Fruit fly (Drosophila melanogaster) whole organism, embryonic: Measurements from ENCODE around the gene CG14442.
A peak's percentile ranks its signal among the peaks of the same experiment; 100 is the strongest.

Experiments
- Bteb2 ChIP-seq: fragments of 200-800 bp; sonication (Bioruptor generic); optimal IDR thresholded peaks from 2 replicates; lab custom pipeline; 2016; ENCODE audit warnings: missing biosample characterization, missing genetic modification characterization
- CG1024 ChIP-seq: fragments of 200-800 bp; sonication (Bioruptor generic); IDR thresholded peaks from 2 replicates; pipeline ENCODE4 v1.3.6; 2022; ENCODE audit warnings: missing biosample characterization, missing genetic modification characterization
- CG10274 ChIP-seq: fragments of 200-800 bp; sonication (Bioruptor generic); optimal IDR thresholded peaks from 3 replicates; lab custom pipeline; 2017; ENCODE audit warnings: missing biosample characterization, mild to moderate bottlenecking, missing genetic modification characterization
- CG10366 ChIP-seq: fragments of 200-800 bp; sonication (Bioruptor generic); IDR thresholded peaks from 2 replicates; pipeline ENCODE4 v1.3.6; 2022; ENCODE audit warnings: missing biosample characterization, missing genetic modification characterization
- CG11504 ChIP-seq: fragments of 200-800 bp; sonication (Bioruptor generic); optimal IDR thresholded peaks from 3 replicates; lab custom pipeline; 2019; ENCODE audit warnings: missing biosample characterization, mild to moderate bottlenecking, missing genetic modification characterization, moderate library complexity
- CG12104 ChIP-seq: fragments of 200-800 bp; sonication (Bioruptor generic); optimal IDR thresholded peaks from 3 replicates; lab custom pipeline; 2016; ENCODE audit warnings: missing biosample characterization, missing genetic modification characterization
- CG12299 ChIP-seq: fragments of 200-800 bp; sonication (Bioruptor generic); optimal IDR thresholded peaks from 2 replicates; lab custom pipeline; 2018; ENCODE audit warnings: missing biosample characterization, mild to moderate bottlenecking, missing genetic modification characterization
- CG12659 ChIP-seq: fragments of 200-800 bp; sonication (Bioruptor generic); optimal IDR thresholded peaks from 3 replicates; lab custom pipeline; 2017; ENCODE audit warnings: mild to moderate bottlenecking, missing biosample characterization, missing genetic modification reagents, missing genetic modification characterization
- CG14014 ChIP-seq: fragments of 200-800 bp; sonication (Bioruptor generic); IDR thresholded peaks from 2 replicates; pipeline ENCODE4 v1.3.6; 2022; ENCODE audit warnings: missing biosample characterization, missing genetic modification characterization
- CG14710 ChIP-seq: fragments of 200-800 bp; sonication (Bioruptor generic); optimal IDR thresholded peaks from 3 replicates; lab custom pipeline; 2019; ENCODE audit warnings: missing biosample characterization, mild to moderate bottlenecking, missing genetic modification characterization, moderate library complexity
- CG14965 ChIP-seq: fragments of 200-800 bp; sonication (Bioruptor generic); optimal IDR thresholded peaks from 2 replicates; lab custom pipeline; 2016; ENCODE audit warnings: missing biosample characterization, missing genetic modification characterization, borderline replicate concordance
- CG1603 ChIP-seq: fragments of 200-800 bp; sonication (Bioruptor generic); optimal IDR thresholded peaks from 2 replicates; lab custom pipeline; 2019; ENCODE audit warnings: missing biosample characterization, mild to moderate bottlenecking, missing genetic modification characterization, moderate library complexity
- CG17328 ChIP-seq: fragments of 200-800 bp; sonication (Bioruptor generic); IDR thresholded peaks from 2 replicates; pipeline ENCODE4 v1.3.6; 2022; ENCODE audit warnings: missing biosample characterization, missing genetic modification characterization
- CG17612 ChIP-seq: fragments of 200-800 bp; sonication (Bioruptor generic); IDR thresholded peaks from 2 replicates; pipeline ENCODE4 v1.3.6; 2022; ENCODE audit warnings: missing biosample characterization, missing genetic modification characterization
- CG32767 ChIP-seq: fragments of 200-800 bp; sonication (Bioruptor generic); IDR thresholded peaks from 2 replicates; pipeline ENCODE4 v1.3.6; 2022; ENCODE audit warnings: missing biosample characterization, missing genetic modification characterization
- CG33557 ChIP-seq: fragments of 200-800 bp; sonication (Bioruptor generic); optimal IDR thresholded peaks from 2 replicates; lab custom pipeline; 2019; ENCODE audit warnings: missing biosample characterization, mild to moderate bottlenecking, missing genetic modification characterization, moderate library complexity
- CG42726 ChIP-seq: fragments of 200-800 bp; sonication (Bioruptor generic); IDR thresholded peaks from 2 replicates; pipeline ENCODE4 v1.3.6; 2022; ENCODE audit warnings: missing biosample characterization, missing genetic modification characterization; ENCODE audit not compliant: partially characterized antibody
- CG4730 ChIP-seq: fragments of 200-800 bp; sonication (Bioruptor generic); IDR thresholded peaks from 2 replicates; pipeline ENCODE4 v1.3.6; 2022; ENCODE audit warnings: missing biosample characterization, missing genetic modification characterization
- CG4854 ChIP-seq: fragments of 200-800 bp; sonication (Bioruptor generic); optimal IDR thresholded peaks from 2 replicates; lab custom pipeline; 2016; ENCODE audit warnings: missing biosample characterization, missing genetic modification characterization, inconsistent platforms
- CG6689 ChIP-seq: fragments of 200-800 bp; sonication (Bioruptor generic); IDR thresholded peaks from 2 replicates; pipeline ENCODE4 v1.3.6; 2022; ENCODE audit warnings: missing biosample characterization, missing genetic modification characterization
- CG8478 ChIP-seq: fragments of >200 bp; optimal IDR thresholded peaks from 2 replicates; lab custom pipeline; 2018
- CG9876 ChIP-seq: fragments of 200-800 bp; sonication (Bioruptor generic); optimal IDR thresholded peaks from 2 replicates; lab custom pipeline; 2016; ENCODE audit warnings: missing biosample characterization, missing genetic modification characterization
- D19B ChIP-seq: fragments of 200-800 bp; sonication (Bioruptor generic); optimal IDR thresholded peaks from 2 replicates; lab custom pipeline; 2017; ENCODE audit warnings: missing biosample characterization, mild to moderate bottlenecking, missing genetic modification characterization
- Gug ChIP-seq: fragments of 200-800 bp; sonication (Bioruptor generic); IDR thresholded peaks from 4 replicates; pipeline ENCODE4 v1.3.6; 2022; ENCODE audit warnings: missing biosample characterization, missing genetic modification characterization
- Kr ChIP-seq: fragments of 200-800 bp; sonication (Bioruptor generic); optimal IDR thresholded peaks from 2 replicates; lab custom pipeline; 2017; ENCODE audit warnings: missing biosample characterization, mild to moderate bottlenecking, missing genetic modification characterization
- Lim3 ChIP-seq: fragments of 200-800 bp; sonication (Bioruptor generic); IDR thresholded peaks from 2 replicates; pipeline ENCODE4 v1.3.6; 2022; ENCODE audit warnings: missing biosample characterization, missing genetic modification characterization
- Med ChIP-seq: fragments of 200-800 bp; sonication (Bioruptor generic); peaks from one replicate; lab custom pipeline; 2016; ENCODE audit warnings: missing biosample characterization, missing genetic modification characterization, mild to moderate bottlenecking, inconsistent platforms, moderate library complexity
- NC2α ChIP-seq: fragments of 200-800 bp; sonication (Bioruptor generic); optimal IDR thresholded peaks from 2 replicates; lab custom pipeline; 2016; ENCODE audit warnings: missing biosample characterization, missing genetic modification characterization
- Ptx1 ChIP-seq: fragments of 200-800 bp; sonication (Bioruptor generic); IDR thresholded peaks from 2 replicates; pipeline ENCODE4 v1.3.6; 2022; ENCODE audit warnings: missing biosample characterization, missing genetic modification characterization
- Rfx ChIP-seq: fragments of 200-800 bp; sonication (Bioruptor generic); IDR thresholded peaks from 2 replicates; pipeline ENCODE4 v1.3.6; 2022; ENCODE audit warnings: missing biosample characterization, missing genetic modification characterization
- Rx ChIP-seq: fragments of 200-800 bp; sonication (Bioruptor generic); IDR thresholded peaks from 2 replicates; pipeline ENCODE4 v1.3.6; 2022; ENCODE audit warnings: missing biosample characterization, missing genetic modification characterization
- Tbp ChIP-seq: fragments of >200 bp; optimal IDR thresholded peaks from 2 replicates; lab custom pipeline; 2018; ENCODE audit warnings: missing biosample characterization, missing genetic modification characterization
- Xrp1 ChIP-seq: fragments of 200-800 bp; sonication (Bioruptor generic); IDR thresholded peaks from 2 replicates; pipeline ENCODE4 v1.3.6; 2022; ENCODE audit warnings: missing biosample characterization, missing genetic modification characterization
- ac ChIP-seq: fragments of 200-800 bp; sonication (Bioruptor generic); optimal IDR thresholded peaks from 3 replicates; lab custom pipeline; 2017; ENCODE audit warnings: missing biosample characterization, mild to moderate bottlenecking, missing genetic modification characterization
- bbx ChIP-seq: fragments of 200-800 bp; sonication (Bioruptor generic); IDR thresholded peaks from 2 replicates; pipeline ENCODE4 v1.3.6; 2022; ENCODE audit warnings: missing biosample characterization, missing genetic modification characterization; ENCODE audit not compliant: partially characterized antibody
- fu2 ChIP-seq: fragments of 200-800 bp; sonication (Bioruptor generic); optimal IDR thresholded peaks from 2 replicates; lab custom pipeline; 2016; ENCODE audit warnings: missing biosample characterization, missing genetic modification characterization
- gem ChIP-seq: fragments of 200-800 bp; sonication (Bioruptor generic); optimal IDR thresholded peaks from 2 replicates; lab custom pipeline; 2019; ENCODE audit warnings: missing biosample characterization, mild to moderate bottlenecking, missing genetic modification characterization, moderate library complexity
- kay ChIP-seq: fragments of 200-800 bp; sonication (Bioruptor generic); optimal IDR thresholded peaks from 2 replicates; lab custom pipeline; 2016; ENCODE audit warnings: missing biosample characterization, missing genetic modification characterization
- luna ChIP-seq: fragments of 200-800 bp; sonication (Bioruptor generic); optimal IDR thresholded peaks from 2 replicates; lab custom pipeline; 2016; ENCODE audit warnings: missing biosample characterization, missing genetic modification characterization
- oc ChIP-seq: fragments of 200-800 bp; sonication (Bioruptor generic); optimal IDR thresholded peaks from 2 replicates; lab custom pipeline; 2018; ENCODE audit warnings: missing biosample characterization, mild to moderate bottlenecking, missing genetic modification characterization, moderate library complexity
- prd ChIP-seq, 3 experiments: fragments of >200 bp in 2 of 3; fragments of 200-800 bp in 1 of 3; sonication (Bioruptor generic) in 1 of 3; optimal IDR thresholded peaks in 2 of 3; IDR thresholded peaks in 1 of 3; 2 replicates in 2 of 3; 3 replicates in 1 of 3; pipeline versions ENCODE4 v1.3.6 to Lab custom; 2017 to 2022; ENCODE audit warnings: missing biosample characterization in 1 of 3, missing genetic modification characterization in 1 of 3
- pzg ChIP-seq: fragments of 200-800 bp; sonication (Bioruptor generic); optimal IDR thresholded peaks from 3 replicates; lab custom pipeline; 2018; ENCODE audit warnings: missing biosample characterization, mild to moderate bottlenecking, missing genetic modification characterization, moderate library complexity
- schlank ChIP-seq: fragments of 200-800 bp; sonication (Bioruptor generic); optimal IDR thresholded peaks from 2 replicates; lab custom pipeline; 2018; ENCODE audit warnings: missing biosample characterization, mild to moderate bottlenecking, missing genetic modification characterization
- slou ChIP-seq: fragments of 200-800 bp; sonication (Bioruptor generic); optimal IDR thresholded peaks from 3 replicates; lab custom pipeline; 2016; ENCODE audit warnings: missing biosample characterization, missing genetic modification characterization
- sqz ChIP-seq: fragments of 200-800 bp; sonication (Bioruptor generic); optimal IDR thresholded peaks from 3 replicates; lab custom pipeline; 2018; ENCODE audit warnings: missing biosample characterization, mild to moderate bottlenecking, missing genetic modification characterization
- ssp ChIP-seq: fragments of 200-800 bp; sonication (Bioruptor generic); IDR thresholded peaks from 2 replicates; pipeline ENCODE4 v1.3.6; 2022; ENCODE audit warnings: missing biosample characterization, missing genetic modification characterization
- tgo ChIP-seq: fragments of 200-800 bp; sonication (Bioruptor generic); IDR thresholded peaks from 3 replicates; pipeline ENCODE4 v1.3.6; 2022; ENCODE audit warnings: missing biosample characterization, missing genetic modification characterization
- tna ChIP-seq: fragments of 200-800 bp; sonication (Bioruptor generic); IDR thresholded peaks from 2 replicates; pipeline ENCODE4 v1.3.6; 2022; ENCODE audit warnings: missing biosample characterization, missing genetic modification characterization; ENCODE audit not compliant: partially characterized antibody
- trem ChIP-seq: fragments of 200-800 bp; optimal IDR thresholded peaks from 3 replicates; lab custom pipeline; 2019; ENCODE audit warnings: missing biosample characterization, mild to moderate bottlenecking, missing genetic modification characterization, moderate library complexity
- yki ChIP-seq: fragments of >200 bp; optimal IDR thresholded peaks from 3 replicates; lab custom pipeline; 2018
- zen2 ChIP-seq: fragments of 200-800 bp; sonication (Bioruptor generic); IDR thresholded peaks from 3 replicates; pipeline ENCODE4 v1.3.6; 2022; ENCODE audit warnings: missing biosample characterization, missing genetic modification characterization; ENCODE audit not compliant: partially characterized antibody

Gene CG14442

dm6 chrX:6711295-6711694 lies 16.5 kb upstream of the CG14442 start (continued):
- TF ChIP-seq CG4730 (GFP tag; lab: Robert Waterston, UW) (peak; percentile 28; the same call in 1 of the 2 replicates), CG42726 (GFP tag; lab: Robert Waterston, UW) (no peak), CG1603 (tag; lab: Kevin White, UChicago) (peak; percentile 91), gem (tag; lab: Kevin White, UChicago) (peak; percentile 88), tgo (GFP tag; lab: Robert Waterston, UW) (peak; percentile 79), yki (lab: Kevin White, UChicago) (no peak), Bteb2 (peak; percentile 74), CG17612 (no peak), CG6689 (GFP tag; lab: Robert Waterston, UW) (peak; percentile 59), slou (GFP tag; lab: Kevin White, UChicago) (peak; percentile 61), Ptx1 (GFP tag; lab: Robert Waterston, UW) (peak; percentile 79), trem (tag; lab: Kevin White, UChicago) (peak; percentile 74), prd (optimal IDR thresholded peaks at IDR 0.05; lab: Kevin White, UChicago) (no peak), prd (GFP tag; IDR thresholded peaks at IDR 0.05; lab: Robert Waterston, UW) (peak; percentile 79), CG10274 (GFP tag; lab: Kevin White, UChicago) (peak; percentile 34), CG1024 (GFP tag; lab: Robert Waterston, UW) (peak; percentile 34; the same call in 1 of the 2 replicates), NC2α (GFP tag; lab: Kevin White, UChicago) (peak; percentile 47), schlank (tag; lab: Kevin White, UChicago) (peak; percentile 40), bbx (GFP tag; lab: Robert Waterston, UW) (no peak), CG12299 (tag; lab: Kevin White, UChicago) (peak; percentile 64), pzg (GFP tag; lab: Kevin White, UChicago) (no peak), CG14710 (tag; lab: Kevin White, UChicago) (peak; percentile 69), CG12659 (GFP tag; lab: Kevin White, UChicago) (peak; percentile 71), CG32767 (0 out of 2 replicates have a peak, but pooled peaks have one; percentile 46), Gug (GFP tag; lab: Robert Waterston, UW) (peak; percentile 53; the same call in 3 of the 4 replicates), Kr (GFP tag; lab: Kevin White, UChicago) (no peak), CG14965 (GFP tag; lab: Kevin White, UChicago) (no peak), fu2 (GFP tag; lab: Kevin White, UChicago) (peak; percentile 71), CG9876 (peak; percentile 58), Rx (GFP tag; lab: Robert Waterston, UW) (peak; percentile 39; the same call in 1 of the 2 replicates), CG33557 (GFP tag; lab: Kevin White, UChicago) (peak; percentile 13), Lim3 (GFP tag; lab: Robert Waterston, UW) (no peak), Rfx (GFP tag; lab: Robert Waterston, UW) (peak; percentile 85), Xrp1 (GFP tag; lab: Robert Waterston, UW) (peak; percentile 81), zen2 (GFP tag; lab: Robert Waterston, UW) (no peak), CG8478 (no peak), D19B (GFP tag; lab: Kevin White, UChicago) (peak; percentile 45), ac (GFP tag; lab: Kevin White, UChicago) (no peak), oc (peak; percentile 87), sqz (GFP tag; lab: Kevin White, UChicago) (peak; percentile 24), CG10366 (peak; percentile 58), CG4854 (GFP tag; lab: Kevin White, UChicago) (peak; percentile 42), CG12104 (peak; percentile 53), Tbp (GFP tag; lab: Kevin White, UChicago) (no peak), kay (GFP tag; lab: Kevin White, UChicago) (peak; percentile 68), Med (GFP tag; lab: Kevin White, UChicago) (peak; percentile 98), luna (GFP tag; lab: Kevin White, UChicago) (peak; percentile 35), ssp (GFP tag; lab: Robert Waterston, UW) (peak; percentile 63), CG14014 (peak; percentile 78), CG11504 (peak; percentile 87), tna (GFP tag; lab: Robert Waterston, UW) (no peak), CG17328 (GFP tag; lab: Robert Waterston, UW) (peak; percentile 75)
